Fruit fly (Drosophila melanogaster) whole organism, adult: ENCODE data around the gene Txl.

Experiments
- CG12768 ChIP-seq: fragments of 200-800 bp; sonication (Bioruptor generic); optimal IDR thresholded peaks from 2 replicates; lab custom pipeline; 2017; ENCODE audit warnings: missing biosample characterization, missing genetic modification characterization, mild to moderate bottlenecking, moderate library complexity, missing genetic modification reagents
- CG14711 ChIP-seq: fragments of 200-800 bp; sonication (Bioruptor generic); optimal IDR thresholded peaks from 2 replicates; lab custom pipeline; 2018; ENCODE audit warnings: missing biosample characterization, mild to moderate bottlenecking, missing genetic modification characterization, moderate library complexity
- CG1620 ChIP-seq: fragments of 200-800 bp; sonication (Bioruptor generic); optimal IDR thresholded peaks from 2 replicates; lab custom pipeline; 2016; ENCODE audit warnings: missing biosample characterization, missing genetic modification characterization
- CG5204 ChIP-seq: fragments of 200-800 bp; sonication (Bioruptor generic); optimal IDR thresholded peaks from 2 replicates; lab custom pipeline; 2016; ENCODE audit warnings: missing biosample characterization, missing genetic modification characterization
- Clk ChIP-seq: fragments of 200-800 bp; sonication (Bioruptor generic); optimal IDR thresholded peaks from 2 replicates; lab custom pipeline; 2017; ENCODE audit warnings: missing biosample characterization, missing genetic modification characterization
- Crg-1 ChIP-seq: fragments of 200-800 bp; sonication (Bioruptor generic); optimal IDR thresholded peaks from 2 replicates; lab custom pipeline; 2016; ENCODE audit warnings: missing biosample characterization, missing genetic modification characterization
- Mnt ChIP-seq: fragments of 200-800 bp; sonication (Bioruptor generic); optimal IDR thresholded peaks from 2 replicates; lab custom pipeline; 2016; ENCODE audit warnings: missing biosample characterization, mild to moderate bottlenecking, missing genetic modification characterization
- bab1 ChIP-seq: fragments of 200-800 bp; sonication (Bioruptor generic); optimal IDR thresholded peaks from 3 replicates; lab custom pipeline; 2019; ENCODE audit warnings: missing biosample characterization, mild to moderate bottlenecking, missing genetic modification characterization, moderate library complexity
- cic ChIP-seq: fragments of 200-800 bp; sonication (Bioruptor generic); optimal IDR thresholded peaks from 2 replicates; lab custom pipeline; 2017; ENCODE audit warnings: missing biosample characterization, mild to moderate bottlenecking, missing genetic modification characterization, moderate library complexity
- ovo ChIP-seq: fragments of 200-800 bp; sonication (Bioruptor generic); optimal IDR thresholded peaks from 2 replicates; lab custom pipeline; 2016; ENCODE audit warnings: missing biosample characterization, missing genetic modification characterization
- tj ChIP-seq: fragments of 200-800 bp; sonication (Bioruptor generic); optimal IDR thresholded peaks from 3 replicates; lab custom pipeline; 2017; ENCODE audit warnings: missing biosample characterization, mild to moderate bottlenecking, missing genetic modification characterization, moderate library complexity
- toe ChIP-seq: fragments of 200-800 bp; sonication (Bioruptor generic); optimal IDR thresholded peaks from 2 replicates; lab custom pipeline; 2016; ENCODE audit warnings: missing biosample characterization, missing genetic modification characterization

The Txl gene

dm6 chr3L:5813016-5813415 is 47.4 kb downstream of the Txl start, which contains the start of gene mad2:
mad2 (minus strand) TSS chr3L:5813093.
- TF ChIP-seq Crg-1 (GFP tag; lab: Kevin White, UChicago): peak; percentile 50
- TF ChIP-seq tj: no peak
- TF ChIP-seq CG12768 (GFP tag; lab: Kevin White, UChicago): no peak
- peak; percentile 27 for TF ChIP-seq bab1 (GFP tag; lab: Kevin White, UChicago)
- TF ChIP-seq CG5204 (GFP tag; lab: Kevin White, UChicago): no peak
- TF ChIP-seq toe (GFP tag; lab: Kevin White, UChicago): no peak
- no peak for TF ChIP-seq CG14711 (tag; lab: Kevin White, UChicago)
- TF ChIP-seq ovo (GFP tag; lab: Kevin White, UChicago): no peak
- TF ChIP-seq Mnt: peak; percentile 4
- no peak for TF ChIP-seq cic (GFP tag; lab: Kevin White, UChicago)
- TF ChIP-seq Clk (GFP tag; lab: Kevin White, UChicago): no peak
- TF ChIP-seq CG1620 (GFP tag; lab: Kevin White, UChicago): no peak
